Fruit fly (Drosophila melanogaster): ENCODE results near the gene CG3062.

CG3062 gene

dm6 chrX:4687778-4688399 is 43.2 kb upstream of the CG3062 start, which contains the start of gene ctp (continued):
- TF ChIP-seq CG34406 (GFP tag; optimal IDR thresholded peaks at IDR 0.05) (no peak), CG11294 (GFP tag; IDR thresholded peaks at IDR 0.05) (no peak), CG8119 (GFP tag; IDR thresholded peaks at IDR 0.05) (0 out of 3 replicates have a peak, but pooled peaks have one; percentile 24), fd59A (GFP tag; optimal IDR thresholded peaks at IDR 0.05) (no peak), CG16779 (tag; optimal IDR thresholded peaks at IDR 0.05) (peak; percentile 63), fd85E (GFP tag; optimal IDR thresholded peaks at IDR 0.05) (peak; percentile 16), CG1621 (tag; optimal IDR thresholded peaks at IDR 0.05) (no peak), Gug (GFP tag; IDR thresholded peaks at IDR 0.05) (0 out of 2 replicates have a peak, but pooled peaks have one; percentile 10), CG32006 (GFP tag; optimal IDR thresholded peaks at IDR 0.05) (peak; percentile 32), CG11762 (GFP tag; optimal IDR thresholded peaks at IDR 0.05; ENCODE audit: insufficient read depth) (no peak), CG6854 (GFP tag; optimal IDR thresholded peaks at IDR 0.05) (peak; percentile 47), CG8319 (GFP tag; optimal IDR thresholded peaks at IDR 0.05) (peak; percentile 6), ss (GFP tag; optimal IDR thresholded peaks at IDR 0.05) (peak; percentile 50 to 56), dsx (GFP tag; optimal IDR thresholded peaks at IDR 0.05; ENCODE audit: poor library complexity, severe bottlenecking) (peak; percentile 38), CG7368 (GFP tag; optimal IDR thresholded peaks at IDR 0.05) (peak; percentile 34), topi (GFP tag; optimal IDR thresholded peaks at IDR 0.05) (peak; percentile 38), CG15336 (GFP tag; IDR thresholded peaks at IDR 0.05) (peak; percentile 15; the same call in 1 of the 2 replicates), acj6 (GFP tag; optimal IDR thresholded peaks at IDR 0.05) (peak; percentile 44), lz (GFP tag; optimal IDR thresholded peaks at IDR 0.05) (peak; percentile 33), Ets96B (tag; optimal IDR thresholded peaks at IDR 0.05) (peak; percentile 15)

- TF ChIP-seq Hr4 (GFP tag; optimal IDR thresholded peaks at IDR 0.05) (no peak), CG10631 (GFP tag; optimal IDR thresholded peaks at IDR 0.05) (no peak), Blimp-1 (GFP tag; optimal IDR thresholded peaks at IDR 0.05) (no peak), CG1621 (tag; optimal IDR thresholded peaks at IDR 0.05) (no peak), spab (GFP tag; optimal IDR thresholded peaks at IDR 0.05) (no peak), cyc (GFP tag; optimal IDR thresholded peaks at IDR 0.05) (no peak), Ets96B (tag; optimal IDR thresholded peaks at IDR 0.05) (no peak), fkh (GFP tag; optimal IDR thresholded peaks at IDR 0.05) (no peak), CG34406 (GFP tag; optimal IDR thresholded peaks at IDR 0.05) (no peak), CG9139 (GFP tag; optimal IDR thresholded peaks at IDR 0.05) (no peak), CG10669 (GFP tag; optimal IDR thresholded peaks at IDR 0.05) (no peak), CG6808 (GFP tag; optimal IDR thresholded peaks at IDR 0.05) (no peak), dac (GFP tag; optimal IDR thresholded peaks at IDR 0.05) (no peak), esn (GFP tag; optimal IDR thresholded peaks at IDR 0.05) (no peak), CG6163 (GFP tag; IDR thresholded peaks at IDR 0.05) (no peak), ss (GFP tag; optimal IDR thresholded peaks at IDR 0.05) (no peak), Sox102F (GFP tag; optimal IDR thresholded peaks at IDR 0.05) (no peak), pdm3 (GFP tag; optimal IDR thresholded peaks at IDR 0.05) (no peak), Lpt (GFP tag; optimal IDR thresholded peaks at IDR 0.05) (no peak)
Measured at dm6 chrX:4686723-4687122, 42.1 kb upstream of the CG3062 start, which contains the start of gene Pp2C1. Gene Pp2C1, minus strand, starts transcription at chrX:4686903.

dm6 chrX:4686150-4686549 is 41.5 kb upstream of the CG3062 start:
- TF ChIP-seq CG15336 (GFP tag; IDR thresholded peaks at IDR 0.05) (peak; percentile 73), vri (GFP tag; optimal IDR thresholded peaks at IDR 0.05) (peak; percentile 87), dac (GFP tag; optimal IDR thresholded peaks at IDR 0.05) (peak; percentile 75), esn (GFP tag; optimal IDR thresholded peaks at IDR 0.05) (peak; percentile 11), Gug (GFP tag; IDR thresholded peaks at IDR 0.05) (peak; percentile 67), CG6792 (GFP tag; optimal IDR thresholded peaks at IDR 0.05) (no peak), CG10669 (GFP tag; optimal IDR thresholded peaks at IDR 0.05) (peak; percentile 56), CG6276 (GFP tag; optimal IDR thresholded peaks at IDR 0.05) (peak; percentile 91), acj6 (GFP tag; optimal IDR thresholded peaks at IDR 0.05) (peak; percentile 8), cyc (GFP tag; optimal IDR thresholded peaks at IDR 0.05) (no peak), Hr39 (GFP tag; optimal IDR thresholded peaks at IDR 0.05) (no peak), CG16779 (tag; optimal IDR thresholded peaks at IDR 0.05) (peak; percentile 83), CG7368 (GFP tag; optimal IDR thresholded peaks at IDR 0.05) (no peak), Eip75B (GFP tag; optimal IDR thresholded peaks at IDR 0.05) (peak; percentile 39), Ets21C (GFP tag; optimal IDR thresholded peaks at IDR 0.05) (no peak), lz (GFP tag; optimal IDR thresholded peaks at IDR 0.05) (peak; percentile 14), Sox15 (GFP tag; optimal IDR thresholded peaks at IDR 0.05) (no peak), Blimp-1 (GFP tag; optimal IDR thresholded peaks at IDR 0.05) (peak; percentile 5), CG8119 (GFP tag; IDR thresholded peaks at IDR 0.05) (peak; percentile 69), CG6163 (GFP tag; IDR thresholded peaks at IDR 0.05) (peak; percentile 90), OdsH (GFP tag; optimal IDR thresholded peaks at IDR 0.05) (peak; percentile 40), CG4318 (GFP tag; optimal IDR thresholded peaks at IDR 0.05) (peak; percentile 25), Sox102F (GFP tag; optimal IDR thresholded peaks at IDR 0.05) (peak; percentile 53), Smox (GFP tag; optimal IDR thresholded peaks at IDR 0.05) (peak; percentile 13), CG1621 (tag; optimal IDR thresholded peaks at IDR 0.05) (peak; percentile 58)

Measured in whole organism, prepupa.